Fruit fly (Drosophila melanogaster) whole organism, embryonic: ENCODE data around the gene Cdc6.

ENCODE experiments used
- Adf1 ChIP-seq: fragments of 200-800 bp; sonication (Bioruptor generic); IDR thresholded peaks from 2 replicates; pipeline ENCODE4 v1.3.6; 2022; ENCODE audit warnings: missing biosample characterization, missing genetic modification characterization
- CG10543 ChIP-seq: fragments of 200-800 bp; sonication (Bioruptor generic); optimal IDR thresholded peaks from 3 replicates; lab custom pipeline; 2017; ENCODE audit warnings: missing biosample characterization, mild to moderate bottlenecking, missing genetic modification characterization, moderate library complexity
- CG11723 ChIP-seq: fragments of 200-800 bp; sonication (Bioruptor generic); optimal IDR thresholded peaks from 2 replicates; lab custom pipeline; 2017; ENCODE audit warnings: missing biosample characterization, mild to moderate bottlenecking, missing genetic modification characterization
- CG12391 ChIP-seq: fragments of 200-800 bp; sonication (Bioruptor generic); optimal IDR thresholded peaks from 3 replicates; lab custom pipeline; 2018; ENCODE audit warnings: missing biosample characterization, mild to moderate bottlenecking, missing genetic modification characterization, moderate library complexity
- CG1647 ChIP-seq: fragments of 200-800 bp; sonication (Bioruptor generic); optimal IDR thresholded peaks from 3 replicates; lab custom pipeline; 2016; ENCODE audit warnings: missing biosample characterization, missing genetic modification characterization
- CG17802 ChIP-seq: fragments of 200-800 bp; sonication (Bioruptor generic); optimal IDR thresholded peaks from 2 replicates; lab custom pipeline; 2018; ENCODE audit warnings: missing biosample characterization, mild to moderate bottlenecking, missing genetic modification characterization, moderate library complexity
- CG31388 ChIP-seq: fragments of 200-800 bp; sonication (Bioruptor generic); optimal IDR thresholded peaks from 2 replicates; lab custom pipeline; 2016; ENCODE audit warnings: missing biosample characterization, missing genetic modification characterization
- CG32532 ChIP-seq: fragments of 200-800 bp; sonication (Bioruptor generic); IDR thresholded peaks from 2 replicates; pipeline ENCODE4 v1.3.6; 2022; ENCODE audit warnings: missing biosample characterization, missing genetic modification characterization
- CG3407 ChIP-seq: fragments of 200-800 bp; sonication (Bioruptor generic); optimal IDR thresholded peaks from 2 replicates; lab custom pipeline; 2018; ENCODE audit warnings: missing biosample characterization, mild to moderate bottlenecking, missing genetic modification characterization
- CG34224 ChIP-seq: fragments of 200-800 bp; sonication (Bioruptor generic); IDR thresholded peaks from 3 replicates; pipeline ENCODE4 v1.3.6; 2022; ENCODE audit warnings: missing biosample characterization, missing genetic modification characterization; ENCODE audit not compliant: partially characterized antibody
- CG3838 ChIP-seq: fragments of 200-800 bp; sonication (Bioruptor generic); optimal IDR thresholded peaks from 3 replicates; lab custom pipeline; 2016; ENCODE audit warnings: missing biosample characterization, missing genetic modification characterization
- CG4360 ChIP-seq: fragments of 200-800 bp; sonication (Bioruptor generic); IDR thresholded peaks from 2 replicates; pipeline ENCODE4 v1.3.6; 2022; ENCODE audit warnings: missing biosample characterization, missing genetic modification characterization
- CG6272 ChIP-seq: fragments of 200-800 bp; sonication (Bioruptor generic); IDR thresholded peaks from 2 replicates; pipeline ENCODE4 v1.3.6; 2022; ENCODE audit warnings: missing biosample characterization, missing genetic modification characterization
- CG8089 ChIP-seq: fragments of 200-800 bp; sonication (Bioruptor generic); optimal IDR thresholded peaks from 3 replicates; lab custom pipeline; 2016; ENCODE audit warnings: missing biosample characterization, missing genetic modification characterization
- D ChIP-seq, 2 experiments: fragments of 200-800 bp in 1 of 2; fragments of >200 bp in 1 of 2; sonication (Bioruptor generic) in 1 of 2; optimal IDR thresholded peaks; 2 replicates in 1 of 2; 3 replicates in 1 of 2; lab custom pipeline; 2017; ENCODE audit warnings: mild to moderate bottlenecking in 1 of 2, missing biosample characterization in 1 of 2, missing genetic modification characterization in 1 of 2, missing genetic modification reagents in 1 of 2
- Doc2 ChIP-seq: fragments of 200-800 bp; sonication (Bioruptor generic); IDR thresholded peaks from 2 replicates; pipeline ENCODE4 v1.3.6; 2022; ENCODE audit warnings: missing biosample characterization, missing genetic modification characterization
- HLH4C ChIP-seq: fragments of 200-800 bp; sonication (Bioruptor generic); IDR thresholded peaks from 3 replicates; pipeline ENCODE4 v1.3.6; 2022; ENCODE audit warnings: missing biosample characterization, missing genetic modification characterization; ENCODE audit not compliant: partially characterized antibody
- Neu2 ChIP-seq: fragments of 200-800 bp; sonication (Bioruptor generic); optimal IDR thresholded peaks from 3 replicates; lab custom pipeline; 2016; ENCODE audit warnings: missing biosample characterization, missing genetic modification characterization, borderline replicate concordance
- Sin3A ChIP-seq: fragments of >200 bp; optimal IDR thresholded peaks from 2 replicates; lab custom pipeline; 2018
- Sry-δ ChIP-seq: fragments of 200-800 bp; sonication (Bioruptor generic); optimal IDR thresholded peaks from 2 replicates; lab custom pipeline; 2016; ENCODE audit warnings: missing biosample characterization, missing genetic modification characterization
- Ssrp ChIP-seq: fragments of 200-800 bp; sonication (Bioruptor generic); optimal IDR thresholded peaks from 2 replicates; lab custom pipeline; 2018; ENCODE audit warnings: missing biosample characterization, mild to moderate bottlenecking, missing genetic modification characterization, moderate library complexity
- ac ChIP-seq: fragments of 200-800 bp; sonication (Bioruptor generic); optimal IDR thresholded peaks from 3 replicates; lab custom pipeline; 2017; ENCODE audit warnings: missing biosample characterization, mild to moderate bottlenecking, missing genetic modification characterization
- cad ChIP-seq: fragments of >200 bp; optimal IDR thresholded peaks from 2 replicates; lab custom pipeline; 2017; ENCODE audit warnings: missing biosample characterization, missing genetic modification characterization
- caup ChIP-seq: fragments of 200-800 bp; sonication (Bioruptor generic); optimal IDR thresholded peaks from 3 replicates; lab custom pipeline; 2017; ENCODE audit warnings: missing biosample characterization, mild to moderate bottlenecking, missing genetic modification characterization, moderate library complexity; ENCODE audit not compliant: severe bottlenecking
- chinmo ChIP-seq: fragments of 200-800 bp; sonication (Bioruptor generic); IDR thresholded peaks from 4 replicates; pipeline ENCODE4 v1.3.6; 2022; ENCODE audit warnings: missing biosample characterization, missing genetic modification characterization; ENCODE audit not compliant: partially characterized antibody
- dan ChIP-seq: fragments of 200-800 bp; sonication (Bioruptor generic); IDR thresholded peaks from 2 replicates; pipeline ENCODE4 v1.3.6; 2022; ENCODE audit warnings: missing biosample characterization, missing genetic modification characterization
- dmrt99B ChIP-seq: fragments of 200-800 bp; sonication (Bioruptor generic); optimal IDR thresholded peaks from 2 replicates; lab custom pipeline; 2018; ENCODE audit warnings: missing biosample characterization, mild to moderate bottlenecking, missing genetic modification characterization, moderate library complexity
- fd3F ChIP-seq: fragments of 200-800 bp; sonication (Bioruptor generic); optimal IDR thresholded peaks from 2 replicates; lab custom pipeline; 2018; ENCODE audit warnings: missing biosample characterization, mild to moderate bottlenecking, missing genetic modification characterization, moderate library complexity
- gce ChIP-seq: fragments of 200-800 bp; sonication (Bioruptor generic); IDR thresholded peaks from 3 replicates; pipeline ENCODE4 v1.3.6; 2022; ENCODE audit warnings: missing biosample characterization, missing genetic modification characterization
- gt ChIP-seq: fragments of 200-800 bp; sonication (Bioruptor generic); IDR thresholded peaks from 2 replicates; pipeline ENCODE4 v1.3.6; 2022; ENCODE audit warnings: missing biosample characterization, missing genetic modification characterization
- hth ChIP-seq: fragments of >200 bp; optimal IDR thresholded peaks from 2 replicates; lab custom pipeline; 2017; ENCODE audit warnings: inconsistent platforms
- ind ChIP-seq: fragments of 200-800 bp; sonication (Bioruptor generic); optimal IDR thresholded peaks from 3 replicates; lab custom pipeline; 2016; ENCODE audit warnings: missing biosample characterization, missing genetic modification characterization
- ken ChIP-seq: fragments of 200-800 bp; sonication (Bioruptor generic); IDR thresholded peaks from 3 replicates; pipeline ENCODE4 v1.3.6; 2022; ENCODE audit warnings: missing biosample characterization, missing genetic modification characterization
- lab ChIP-seq: fragments of 200-800 bp; sonication (Bioruptor generic); optimal IDR thresholded peaks from 3 replicates; lab custom pipeline; 2017; ENCODE audit warnings: missing biosample characterization, missing genetic modification characterization, mild to moderate bottlenecking, moderate library complexity, missing genetic modification reagents
- mirr ChIP-seq: fragments of 200-800 bp; sonication (Bioruptor generic); optimal IDR thresholded peaks from 3 replicates; lab custom pipeline; 2018; ENCODE audit warnings: missing biosample characterization, mild to moderate bottlenecking, missing genetic modification characterization
- nmo ChIP-seq: fragments of 200-800 bp; sonication (Bioruptor generic); optimal IDR thresholded peaks from 2 replicates; lab custom pipeline; 2018; ENCODE audit warnings: missing biosample characterization, mild to moderate bottlenecking, missing genetic modification characterization, moderate library complexity
- org-1 ChIP-seq: fragments of 200-800 bp; sonication (Bioruptor generic); optimal IDR thresholded peaks from 2 replicates; lab custom pipeline; 2017; ENCODE audit warnings: missing biosample characterization, missing genetic modification characterization
- p53 ChIP-seq: fragments of 200-800 bp; sonication (Bioruptor generic); optimal IDR thresholded peaks from 2 replicates; lab custom pipeline; 2016; ENCODE audit warnings: missing biosample characterization, missing genetic modification characterization
- pb ChIP-seq: fragments of 200-800 bp; sonication (Bioruptor generic); optimal IDR thresholded peaks from 3 replicates; lab custom pipeline; 2016; ENCODE audit warnings: missing biosample characterization, missing genetic modification characterization
- pho ChIP-seq: fragments of 200-800 bp; sonication (Bioruptor generic); optimal IDR thresholded peaks from 2 replicates; lab custom pipeline; 2016; ENCODE audit warnings: missing biosample characterization, missing genetic modification characterization
- sens-2 ChIP-seq: fragments of 200-800 bp; sonication (Bioruptor generic); IDR thresholded peaks from 2 replicates; pipeline ENCODE4 v1.3.6; 2022; ENCODE audit warnings: missing biosample characterization, missing genetic modification characterization
- zen ChIP-seq: fragments of 200-800 bp; sonication (Bioruptor generic); optimal IDR thresholded peaks from 3 replicates; lab custom pipeline; 2018; ENCODE audit warnings: missing biosample characterization, mild to moderate bottlenecking, missing genetic modification characterization, moderate library complexity

Cdc6 gene

DNA sequence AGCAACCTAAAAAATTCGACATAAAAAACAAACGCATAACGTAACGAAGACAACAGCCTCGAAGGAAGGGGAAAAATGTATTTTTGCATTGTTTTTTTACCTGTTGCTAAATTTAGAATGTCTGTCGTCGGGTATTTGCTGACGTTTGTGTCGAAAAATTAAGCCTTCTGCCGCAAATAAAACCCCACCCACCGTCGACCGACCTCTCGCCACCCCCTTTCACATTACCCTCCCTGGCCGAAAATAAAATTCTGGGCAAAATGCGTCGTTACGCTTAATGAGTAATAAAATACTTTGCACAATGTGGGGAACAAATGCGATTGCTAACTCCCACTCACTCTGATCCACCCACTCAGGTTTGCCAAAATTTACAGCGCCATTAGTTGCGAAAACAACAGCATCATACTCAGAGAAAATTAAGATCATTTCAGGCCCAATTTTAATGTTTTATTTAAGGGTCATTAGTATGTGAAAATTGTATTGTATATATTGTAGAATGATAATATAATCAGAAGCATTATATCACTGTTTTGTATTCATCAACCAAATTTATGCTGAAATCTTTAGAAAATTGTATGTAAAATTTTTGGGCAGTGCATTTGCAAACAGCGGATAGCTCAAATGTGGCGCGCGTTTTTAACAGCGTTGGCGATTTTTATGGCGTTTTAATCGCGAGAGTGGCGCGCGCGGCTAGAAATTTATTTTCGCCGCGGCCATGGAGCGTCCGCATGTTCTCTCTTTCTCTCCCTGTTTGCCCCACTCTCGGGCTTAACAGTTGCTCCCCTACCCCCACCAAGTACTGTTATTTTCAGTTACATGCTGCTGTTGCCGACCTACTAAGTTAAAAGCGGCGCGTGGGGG, 38.6 kb upstream of the Cdc6 start (continued):
- TF ChIP-seq CG3407 = no peak
- peak; percentile 77 for TF ChIP-seq CG32532
- TF ChIP-seq p53 (GFP tag; lab: Kevin White, UChicago) = no peak
- TF ChIP-seq CG1647 (GFP tag; lab: Kevin White, UChicago) = no peak
- TF ChIP-seq CG6272 (GFP tag; lab: Robert Waterston, UW) = no peak
- no peak for TF ChIP-seq cad (GFP tag; lab: Kevin White, UChicago)
- TF ChIP-seq ac (GFP tag; lab: Kevin White, UChicago) = no peak
- TF ChIP-seq CG31388 (GFP tag; lab: Kevin White, UChicago) = no peak
- TF ChIP-seq CG11723 = no peak
- no peak for TF ChIP-seq CG8089 (GFP tag; lab: Kevin White, UChicago)
- TF ChIP-seq Sry-δ (GFP tag; lab: Kevin White, UChicago) = no peak
- peak; percentile 38 for TF ChIP-seq CG12391 (tag; lab: Kevin White, UChicago)
- TF ChIP-seq chinmo = peak; percentile 73; the same call in 1 of the 4 replicates
- peak; percentile 60 for TF ChIP-seq Adf1 (GFP tag; lab: Robert Waterston, UW)
- TF ChIP-seq Doc2 = no peak
- peak; percentile 41 for TF ChIP-seq caup
- 0 out of 3 replicates have a peak, but pooled peaks have one; percentile 14 for TF ChIP-seq CG34224 (GFP tag; lab: Robert Waterston, UW)
- TF ChIP-seq CG17802 (tag; lab: Kevin White, UChicago) = no peak
- TF ChIP-seq CG10543 = peak; percentile 59
- peak; percentile 23 for TF ChIP-seq fd3F (GFP tag; lab: Kevin White, UChicago)
- TF ChIP-seq gt (GFP tag; lab: Robert Waterston, UW) = no peak
- no peak for TF ChIP-seq Ssrp
- TF ChIP-seq org-1 (GFP tag; lab: Kevin White, UChicago) = peak; percentile 54
- no peak for TF ChIP-seq hth
- TF ChIP-seq Sin3A = no peak
- TF ChIP-seq ken (GFP tag; lab: Robert Waterston, UW) = no peak
- no peak for TF ChIP-seq CG3838 (GFP tag; lab: Kevin White, UChicago)
- TF ChIP-seq dan (GFP tag; lab: Robert Waterston, UW) = no peak
- TF ChIP-seq lab = peak; percentile 70
- TF ChIP-seq CG4360 (GFP tag; lab: Robert Waterston, UW) = no peak
- no peak for TF ChIP-seq Neu2 (GFP tag; lab: Kevin White, UChicago)
- TF ChIP-seq zen (tag; lab: Kevin White, UChicago) = no peak
- peak; percentile 28 for TF ChIP-seq ind
- no peak for TF ChIP-seq gce (GFP tag; lab: Robert Waterston, UW)
- TF ChIP-seq pb = no peak
- TF ChIP-seq D (optimal IDR thresholded peaks at IDR 0.05; lab: Kevin White, UChicago) = no peak
- no peak for TF ChIP-seq D (GFP tag; optimal IDR thresholded peaks at IDR 0.05; lab: Kevin White, UChicago)
- TF ChIP-seq sens-2 (GFP tag; lab: Robert Waterston, UW) = no peak
- peak; percentile 5 for TF ChIP-seq dmrt99B (tag; lab: Kevin White, UChicago)
- peak; percentile 65 for TF ChIP-seq pho (GFP tag; lab: Kevin White, UChicago)
- TF ChIP-seq mirr (GFP tag; lab: Kevin White, UChicago) = no peak
- peak; percentile 38 for TF ChIP-seq nmo (GFP tag; lab: Kevin White, UChicago)
- no peak for TF ChIP-seq HLH4C
- TF ChIP-seq, all 482 proteins: peak for 146
